Worm (Caenorhabditis elegans) whole organism, early embryonic: ENCODE results near the gene phy-2.

Experiments used
- B0310.2 ChIP-seq: sonication (generic microtip); optimal IDR thresholded peaks from 2 replicates; lab custom pipeline; 2016; ENCODE audit warnings: mild to moderate bottlenecking, missing genetic modification characterization, missing compliant biosample characterization
- F13C5.2 ChIP-seq: sonication (generic microtip); optimal IDR thresholded peaks from 2 replicates; lab custom pipeline; 2017; ENCODE audit warnings: mild to moderate bottlenecking, missing genetic modification characterization, inconsistent platforms, missing compliant biosample characterization
- ama-1 ChIP-seq: fragments of 150-350 bp; optimal IDR thresholded peaks from 2 replicates; lab custom pipeline; 2014
- flt-1 ChIP-seq: fragments of 200-800 bp; sonication (Bioruptor generic); IDR thresholded peaks from 2 replicates; pipeline ENCODE4 v1.3.6; 2022; ENCODE audit warnings: missing genetic modification characterization, missing compliant biosample characterization

DNA sequence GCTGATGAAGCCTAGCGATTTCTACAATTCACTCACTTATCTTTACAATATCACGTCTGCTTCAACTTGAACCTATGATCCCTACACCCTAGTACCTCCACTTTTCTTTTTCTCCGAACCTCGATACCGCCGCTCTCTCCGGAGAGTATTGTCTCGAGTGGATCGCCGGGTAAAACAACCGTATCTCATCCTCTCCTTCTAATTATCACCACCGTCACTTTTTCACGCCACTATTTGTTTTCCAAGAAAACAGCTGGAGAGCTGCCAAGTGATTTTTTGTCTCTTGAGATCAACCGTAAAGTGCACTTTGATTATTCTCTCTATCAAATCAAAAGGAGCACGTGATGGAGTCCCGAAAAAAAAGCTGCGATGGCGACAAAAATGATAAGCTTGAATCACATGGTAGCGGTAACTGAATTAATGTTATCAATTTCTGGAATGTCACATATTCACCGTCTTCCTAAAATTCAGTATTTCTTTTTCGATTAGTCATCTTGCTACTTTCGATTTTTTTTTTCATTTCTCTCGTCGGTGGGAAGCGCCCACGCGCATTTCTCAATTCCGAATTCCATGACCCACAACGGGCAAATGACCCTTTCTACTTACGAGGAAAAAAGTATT is 16.1 kb downstream of the phy-2 start:
- no peak for TF ChIP-seq ama-1 (lab: Kevin White, UChicago)
- TF ChIP-seq B0310.2 (tag; lab: Kevin White, UChicago): no peak
- no peak for TF ChIP-seq F13C5.2 (tag; lab: Kevin White, UChicago)
- TF ChIP-seq flt-1: no peak
